Worm (Caenorhabditis elegans): ENCODE results near the gene aqp-2.

DNA sequence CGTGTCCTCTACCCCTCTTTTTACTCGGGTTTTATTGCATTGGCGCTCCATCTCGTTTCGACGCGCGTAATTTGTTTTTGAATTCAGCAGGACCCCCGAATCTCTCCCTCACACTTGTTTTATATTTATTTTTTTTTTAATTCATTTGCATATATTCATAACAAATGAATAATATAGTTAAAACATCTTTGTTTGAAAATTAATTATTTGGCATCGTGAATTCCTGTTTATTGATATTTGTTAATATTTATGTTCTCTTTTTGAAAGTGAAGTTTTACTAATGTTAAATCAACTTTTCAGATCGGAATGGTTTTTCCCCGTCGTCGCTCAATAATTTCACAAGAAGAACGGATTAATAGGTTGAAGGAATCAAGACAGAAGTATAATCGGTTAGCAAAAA lies 38.8 kb downstream of the aqp-2 start, which contains the start of gene ZK1067.3:
- TF ChIP-seq hmg-1.2 (GFP tag; IDR thresholded peaks at IDR 0.05) = no peak
- TF ChIP-seq sdz-38 (tag; optimal IDR thresholded peaks at IDR 0.05) = no peak
- no peak for TF ChIP-seq ztf-28 (GFP tag; IDR thresholded peaks at IDR 0.05)
- TF ChIP-seq nfya-1 (tag; optimal IDR thresholded peaks at IDR 0.05; ENCODE audit: borderline replicate concordance, insufficient read depth) = no peak
- no peak for TF ChIP-seq sea-2 (GFP tag; IDR thresholded peaks at IDR 0.05)
- no peak for TF ChIP-seq aptf-3 (GFP tag; IDR thresholded peaks at IDR 0.05)
- TF ChIP-seq pha-4 (tag; optimal IDR thresholded peaks at IDR 0.05) = no peak
- TF ChIP-seq bed-2 (GFP tag; IDR thresholded peaks at IDR 0.05) = no peak
- no peak for TF ChIP-seq lin-40 (tag; optimal IDR thresholded peaks at IDR 0.05)
- no peak for TF ChIP-seq mes-4 (tag; optimal IDR thresholded peaks at IDR 0.05)
- no peak for TF ChIP-seq Y53F4B.3 (GFP tag; IDR thresholded peaks at IDR 0.05)
- TF ChIP-seq lin-26 (GFP tag; IDR thresholded peaks at IDR 0.05) = no peak
- no peak for TF ChIP-seq ekl-4 (GFP tag; IDR thresholded peaks at IDR 0.05)
